Fruit fly (Drosophila melanogaster) whole organism, embryonic: ENCODE measurements around the gene Or85a.

Experiments used
- Antp ChIP-seq: fragments of 200-800 bp; sonication (Bioruptor generic); optimal IDR thresholded peaks from 3 replicates; lab custom pipeline; 2016; ENCODE audit warnings: missing biosample characterization, missing genetic modification characterization
- BtbVII ChIP-seq: fragments of 200-800 bp; sonication (Bioruptor generic); optimal IDR thresholded peaks from 3 replicates; lab custom pipeline; 2017; ENCODE audit warnings: missing biosample characterization, mild to moderate bottlenecking, missing genetic modification characterization
- CG10209 ChIP-seq: fragments of 200-800 bp; sonication (Bioruptor generic); optimal IDR thresholded peaks from 3 replicates; lab custom pipeline; 2017; ENCODE audit warnings: missing biosample characterization, mild to moderate bottlenecking, missing genetic modification characterization, missing genetic modification reagents
- CG10267 ChIP-seq: fragments of 200-800 bp; sonication (Bioruptor generic); optimal IDR thresholded peaks from 2 replicates; lab custom pipeline; 2018; ENCODE audit warnings: missing biosample characterization, mild to moderate bottlenecking, missing genetic modification characterization, moderate library complexity
- CG10979 ChIP-seq: fragments of 200-800 bp; sonication (Bioruptor generic); optimal IDR thresholded peaks from 2 replicates; lab custom pipeline; 2018; ENCODE audit warnings: missing biosample characterization, mild to moderate bottlenecking, missing genetic modification characterization, moderate library complexity
- CG11247 ChIP-seq: fragments of 200-800 bp; sonication (Bioruptor generic); IDR thresholded peaks from 2 replicates; pipeline ENCODE4 v1.3.6; 2022; ENCODE audit warnings: missing biosample characterization, missing genetic modification characterization
- CG13424 ChIP-seq: fragments of 200-800 bp; sonication (Bioruptor generic); optimal IDR thresholded peaks from 2 replicates; lab custom pipeline; 2019; ENCODE audit warnings: missing biosample characterization, mild to moderate bottlenecking, missing genetic modification characterization, moderate library complexity
- CG14014 ChIP-seq: fragments of 200-800 bp; sonication (Bioruptor generic); IDR thresholded peaks from 2 replicates; pipeline ENCODE4 v1.3.6; 2022; ENCODE audit warnings: missing biosample characterization, missing genetic modification characterization
- CG1603 ChIP-seq: fragments of 200-800 bp; sonication (Bioruptor generic); optimal IDR thresholded peaks from 2 replicates; lab custom pipeline; 2019; ENCODE audit warnings: missing biosample characterization, mild to moderate bottlenecking, missing genetic modification characterization, moderate library complexity
- CG16779 ChIP-seq: fragments of 200-800 bp; sonication (Bioruptor generic); IDR thresholded peaks from 2 replicates; pipeline ENCODE4 v1.3.6; 2022; ENCODE audit warnings: missing biosample characterization, missing genetic modification characterization
- CG17328 ChIP-seq: fragments of 200-800 bp; sonication (Bioruptor generic); IDR thresholded peaks from 2 replicates; pipeline ENCODE4 v1.3.6; 2022; ENCODE audit warnings: missing biosample characterization, missing genetic modification characterization
- CG17829 ChIP-seq: fragments of 200-800 bp; optimal IDR thresholded peaks from 2 replicates; lab custom pipeline; 2019; ENCODE audit warnings: missing biosample characterization, mild to moderate bottlenecking, missing genetic modification characterization, moderate library complexity
- CG17912 ChIP-seq: fragments of 200-800 bp; sonication (Bioruptor generic); optimal IDR thresholded peaks from 2 replicates; lab custom pipeline; 2018; ENCODE audit warnings: missing biosample characterization, mild to moderate bottlenecking, missing genetic modification characterization
- CG18011 ChIP-seq: fragments of 200-800 bp; sonication (Bioruptor generic); optimal IDR thresholded peaks from 2 replicates; lab custom pipeline; 2017; ENCODE audit warnings: missing biosample characterization, missing genetic modification characterization, mild to moderate bottlenecking, moderate library complexity, missing genotype
- CG18262 ChIP-seq: fragments of 200-800 bp; optimal IDR thresholded peaks from 3 replicates; lab custom pipeline; 2019; ENCODE audit warnings: missing biosample characterization, mild to moderate bottlenecking, missing genetic modification characterization, moderate library complexity
- CG2712 ChIP-seq: fragments of 200-800 bp; optimal IDR thresholded peaks from 3 replicates; lab custom pipeline; 2019; ENCODE audit warnings: missing biosample characterization, mild to moderate bottlenecking, missing genetic modification characterization, moderate library complexity
- CG33213 ChIP-seq: fragments of 200-800 bp; sonication (Bioruptor generic); optimal IDR thresholded peaks from 3 replicates; lab custom pipeline; 2016; ENCODE audit warnings: missing biosample characterization, missing genetic modification characterization
- CG3995 ChIP-seq: fragments of 200-800 bp; sonication (Bioruptor generic); optimal IDR thresholded peaks from 3 replicates; lab custom pipeline; 2016; ENCODE audit warnings: missing biosample characterization, missing genetic modification characterization
- CG43689 ChIP-seq: fragments of 200-800 bp; sonication (Bioruptor generic); IDR thresholded peaks from 2 replicates; pipeline ENCODE4 v1.3.6; 2022; ENCODE audit warnings: missing biosample characterization, missing genetic modification characterization
- CG4404 ChIP-seq: fragments of 200-800 bp; sonication (Bioruptor generic); IDR thresholded peaks from 2 replicates; pipeline ENCODE4 v1.3.6; 2022; ENCODE audit warnings: missing biosample characterization, missing genetic modification characterization
- CG4707 ChIP-seq: fragments of 200-800 bp; sonication (Bioruptor generic); optimal IDR thresholded peaks from 2 replicates; lab custom pipeline; 2018; ENCODE audit warnings: missing biosample characterization, mild to moderate bottlenecking, missing genetic modification characterization, moderate library complexity
- CG7839 ChIP-seq: fragments of 200-800 bp; sonication (Bioruptor generic); optimal IDR thresholded peaks from 3 replicates; lab custom pipeline; 2018; ENCODE audit warnings: missing biosample characterization, mild to moderate bottlenecking, missing genetic modification characterization, moderate library complexity
- D ChIP-seq, 2 experiments: fragments of 200-800 bp in 1 of 2; fragments of >200 bp in 1 of 2; sonication (Bioruptor generic) in 1 of 2; optimal IDR thresholded peaks; 2 replicates in 1 of 2; 3 replicates in 1 of 2; lab custom pipeline; 2017; ENCODE audit warnings: mild to moderate bottlenecking in 1 of 2, missing biosample characterization in 1 of 2, missing genetic modification characterization in 1 of 2, missing genetic modification reagents in 1 of 2
- D19A ChIP-seq: fragments of 200-800 bp; optimal IDR thresholded peaks from 3 replicates; lab custom pipeline; 2019; ENCODE audit warnings: missing biosample characterization, mild to moderate bottlenecking, missing genetic modification characterization, moderate library complexity
- Dad ChIP-seq: fragments of 200-800 bp; sonication (Bioruptor generic); optimal IDR thresholded peaks from 3 replicates; lab custom pipeline; 2016; ENCODE audit warnings: missing biosample characterization, missing genetic modification characterization
- Ets65A ChIP-seq: fragments of 200-800 bp; sonication (Bioruptor generic); peaks from one replicate; lab custom pipeline; 2016; ENCODE audit warnings: missing biosample characterization, missing genetic modification characterization
- Fer2 ChIP-seq: fragments of 200-800 bp; sonication (Bioruptor generic); optimal IDR thresholded peaks from 2 replicates; lab custom pipeline; 2018; ENCODE audit warnings: missing biosample characterization, mild to moderate bottlenecking, missing genetic modification characterization, moderate library complexity
- Gsc ChIP-seq: fragments of 200-800 bp; sonication (Bioruptor generic); IDR thresholded peaks from 2 replicates; pipeline ENCODE4 v1.3.6; 2022; ENCODE audit warnings: missing biosample characterization, missing genetic modification characterization
- Hand ChIP-seq: fragments of 200-800 bp; sonication (Bioruptor generic); optimal IDR thresholded peaks from 2 replicates; lab custom pipeline; 2017; ENCODE audit warnings: mild to moderate bottlenecking, missing biosample characterization, missing genetic modification reagents, missing genetic modification characterization
- Hmx ChIP-seq: fragments of 200-800 bp; sonication (Bioruptor generic); optimal IDR thresholded peaks from 2 replicates; lab custom pipeline; 2016; ENCODE audit warnings: missing biosample characterization, missing genetic modification characterization
- Hr78 ChIP-seq, 2 experiments: fragments of 200-800 bp in 1 of 2; fragments of >200 bp in 1 of 2; sonication (Bioruptor generic) in 1 of 2; optimal IDR thresholded peaks; 2 replicates each; lab custom pipeline; 2017 to 2019; ENCODE audit warnings: missing biosample characterization in 2 of 2, missing genetic modification characterization in 2 of 2, mild to moderate bottlenecking in 1 of 2, moderate library complexity in 1 of 2
- Kr ChIP-seq: fragments of 200-800 bp; sonication (Bioruptor generic); optimal IDR thresholded peaks from 2 replicates; lab custom pipeline; 2017; ENCODE audit warnings: missing biosample characterization, mild to moderate bottlenecking, missing genetic modification characterization
- MBD-R2 ChIP-seq: fragments of 200-800 bp; sonication (Bioruptor generic); IDR thresholded peaks from 2 replicates; pipeline ENCODE4 v1.3.6; 2022; ENCODE audit warnings: missing biosample characterization, missing genetic modification characterization
- Myb ChIP-seq: fragments of 200-800 bp; sonication (Bioruptor generic); optimal IDR thresholded peaks from 2 replicates; lab custom pipeline; 2016; ENCODE audit warnings: missing biosample characterization, missing genetic modification characterization
- Optix ChIP-seq: fragments of 200-800 bp; sonication (Bioruptor generic); IDR thresholded peaks from 3 replicates; pipeline ENCODE4 v1.3.6; 2022; ENCODE audit warnings: missing biosample characterization, missing genetic modification characterization
- Tbp ChIP-seq: fragments of >200 bp; optimal IDR thresholded peaks from 2 replicates; lab custom pipeline; 2018; ENCODE audit warnings: missing biosample characterization, missing genetic modification characterization
- bbx ChIP-seq: fragments of 200-800 bp; sonication (Bioruptor generic); IDR thresholded peaks from 2 replicates; pipeline ENCODE4 v1.3.6; 2022; ENCODE audit warnings: missing biosample characterization, missing genetic modification characterization; ENCODE audit not compliant: partially characterized antibody
- crol ChIP-seq: fragments of 200-800 bp; sonication (Bioruptor generic); IDR thresholded peaks from 2 replicates; pipeline ENCODE4 v1.3.6; 2022; ENCODE audit warnings: missing biosample characterization, missing genetic modification characterization
- dm ChIP-seq: fragments of 200-800 bp; sonication (Bioruptor generic); optimal IDR thresholded peaks from 3 replicates; lab custom pipeline; 2016; ENCODE audit warnings: missing biosample characterization, missing genetic modification characterization
- inv ChIP-seq: fragments of 200-800 bp; sonication (Bioruptor generic); IDR thresholded peaks from 2 replicates; pipeline ENCODE4 v1.3.6; 2022; ENCODE audit warnings: missing biosample characterization, missing genetic modification characterization; ENCODE audit not compliant: partially characterized antibody
- lbe ChIP-seq: fragments of 200-800 bp; sonication (Bioruptor generic); optimal IDR thresholded peaks from 2 replicates; lab custom pipeline; 2016; ENCODE audit warnings: missing biosample characterization, mild to moderate bottlenecking, missing genetic modification characterization
- nmo ChIP-seq: fragments of 200-800 bp; sonication (Bioruptor generic); optimal IDR thresholded peaks from 2 replicates; lab custom pipeline; 2018; ENCODE audit warnings: missing biosample characterization, mild to moderate bottlenecking, missing genetic modification characterization, moderate library complexity
- phol ChIP-seq: fragments of 200-800 bp; sonication (Bioruptor generic); optimal IDR thresholded peaks from 3 replicates; lab custom pipeline; 2018; ENCODE audit warnings: missing biosample characterization, mild to moderate bottlenecking, missing genetic modification characterization, moderate library complexity
- pzg ChIP-seq: fragments of 200-800 bp; sonication (Bioruptor generic); optimal IDR thresholded peaks from 3 replicates; lab custom pipeline; 2018; ENCODE audit warnings: missing biosample characterization, mild to moderate bottlenecking, missing genetic modification characterization, moderate library complexity
- sd ChIP-seq: fragments of 200-800 bp; sonication (Bioruptor generic); optimal IDR thresholded peaks from 3 replicates; lab custom pipeline; 2018; ENCODE audit warnings: missing biosample characterization, mild to moderate bottlenecking, missing genetic modification characterization, moderate library complexity
- sens ChIP-seq: fragments of 200-800 bp; sonication (Bioruptor generic); peaks from one replicate; lab custom pipeline; 2016; ENCODE audit warnings: missing biosample characterization, missing genetic modification characterization
- sima ChIP-seq: fragments of 200-800 bp; sonication (Bioruptor generic); optimal IDR thresholded peaks from 2 replicates; lab custom pipeline; 2016; ENCODE audit warnings: missing biosample characterization, missing genetic modification characterization
- tap ChIP-seq: fragments of 200-800 bp; optimal IDR thresholded peaks from 3 replicates; lab custom pipeline; 2019; ENCODE audit warnings: missing biosample characterization, mild to moderate bottlenecking, missing genetic modification characterization, moderate library complexity
- ttk ChIP-seq: fragments of 200-800 bp; sonication (Bioruptor generic); IDR thresholded peaks from 2 replicates; pipeline ENCODE4 v2.1.2; 2022; ENCODE audit warnings: missing biosample characterization, missing genetic modification characterization
- unpg ChIP-seq: fragments of 200-800 bp; sonication (Bioruptor generic); optimal IDR thresholded peaks from 3 replicates; lab custom pipeline; 2018; ENCODE audit warnings: missing biosample characterization, mild to moderate bottlenecking, missing genetic modification characterization, moderate library complexity

Or85a gene

dm6 chr3R:8336012-8336567 is 14.5 kb downstream of the Or85a start (continued):
- TF ChIP-seq tap (no peak), CG13424 (no peak), ttk (GFP tag; lab: Robert Waterston, UW) (no peak), CG4404 (GFP tag; lab: Robert Waterston, UW) (peak; percentile 39), CG17829 (peak; percentile 48), Fer2 (tag; lab: Kevin White, UChicago) (no peak), dm (GFP tag; lab: Kevin White, UChicago) (no peak), CG1603 (tag; lab: Kevin White, UChicago) (no peak), CG3995 (GFP tag; lab: Kevin White, UChicago) (no peak), Ets65A (GFP tag; lab: Kevin White, UChicago) (peak; percentile 9), CG10267 (tag; lab: Kevin White, UChicago) (peak; percentile 45), Kr (GFP tag; lab: Kevin White, UChicago) (peak; percentile 39), CG10209 (GFP tag; lab: Kevin White, UChicago) (no peak), CG16779 (no peak), lbe (GFP tag; lab: Kevin White, UChicago) (no peak), D19A (tag; lab: Kevin White, UChicago) (peak; percentile 17), Hr78 (GFP tag; optimal IDR thresholded peaks at IDR 0.05; lab: Kevin White, UChicago) (no peak), Hand (GFP tag; lab: Kevin White, UChicago) (no peak), inv (no peak), CG2712 (tag; lab: Kevin White, UChicago) (peak; percentile 55), CG18011 (GFP tag; lab: Kevin White, UChicago) (no peak), CG10979 (peak; percentile 44), Optix (GFP tag; lab: Robert Waterston, UW) (no peak), phol (peak; percentile 36), CG33213 (GFP tag; lab: Kevin White, UChicago) (no peak), CG43689 (GFP tag; lab: Robert Waterston, UW) (no peak), CG4707 (GFP tag; lab: Kevin White, UChicago) (no peak), Myb (GFP tag; lab: Kevin White, UChicago) (no peak), BtbVII (GFP tag; lab: Kevin White, UChicago) (no peak), bbx (GFP tag; lab: Robert Waterston, UW) (no peak), pzg (GFP tag; lab: Kevin White, UChicago) (no peak), sd (no peak), D (optimal IDR thresholded peaks at IDR 0.05; lab: Kevin White, UChicago) (no peak), D (GFP tag; optimal IDR thresholded peaks at IDR 0.05; lab: Kevin White, UChicago) (no peak), unpg (GFP tag; lab: Kevin White, UChicago) (no peak), Antp (GFP tag; lab: Kevin White, UChicago) (no peak), CG17328 (GFP tag; lab: Robert Waterston, UW) (no peak), sima (GFP tag; lab: Kevin White, UChicago) (no peak), Dad (no peak), Tbp (GFP tag; lab: Kevin White, UChicago) (no peak), CG14014 (GFP tag; lab: Robert Waterston, UW) (no peak), CG7839 (tag; lab: Kevin White, UChicago) (peak; percentile 13), sens (GFP tag; lab: Kevin White, UChicago) (peak; percentile 79), Gsc (GFP tag; lab: Robert Waterston, UW) (no peak), CG18262 (tag; lab: Kevin White, UChicago) (peak; percentile 51), CG11247 (no peak), crol (no peak), MBD-R2 (GFP tag; lab: Robert Waterston, UW) (no peak), CG17912 (GFP tag; lab: Kevin White, UChicago) (no peak), Hmx (no peak), nmo (GFP tag; lab: Kevin White, UChicago) (peak; percentile 41)
